Fruit fly (Drosophila melanogaster) whole organism, wandering third instar larva: Measurements from ENCODE around the gene Hs3st-B.

Experiments used
- Hr83 ChIP-seq: fragments of 200-300 bp; sonication (Bioruptor generic); optimal IDR thresholded peaks from 2 replicates; lab custom pipeline; 2016; ENCODE audit warnings: missing biosample characterization, mild to moderate bottlenecking, missing genetic modification characterization, moderate library complexity; ENCODE audit not compliant: poor library complexity, severe bottlenecking
- ey ChIP-seq: fragments of 200-800 bp; sonication (Bioruptor generic); optimal IDR thresholded peaks from 2 replicates; lab custom pipeline; 2016; ENCODE audit warnings: missing biosample characterization, missing genetic modification characterization
- psq ChIP-seq: fragments of 200-800 bp; sonication (Bioruptor generic); optimal IDR thresholded peaks from 3 replicates; lab custom pipeline; 2017; ENCODE audit warnings: missing biosample characterization, mild to moderate bottlenecking, missing genetic modification characterization, moderate library complexity
- sage ChIP-seq: fragments of 200-800 bp; sonication (Bioruptor generic); optimal IDR thresholded peaks from 2 replicates; lab custom pipeline; 2016; ENCODE audit warnings: missing biosample characterization, mild to moderate bottlenecking, missing genetic modification characterization

- TF ChIP-seq ey (GFP tag; lab: Kevin White, UChicago) (no peak), sage (no peak), Hr83 (GFP tag; lab: Kevin White, UChicago) (no peak), psq (GFP tag; lab: Kevin White, UChicago) (no peak)
Observed at dm6 chrX:19285441-19285840, 37.0 kb downstream of the Hs3st-B start.
